Worm (Caenorhabditis elegans) whole organism, L1 larva: Measurements from ENCODE around the gene glb-22.

Experiments used
- C16A3.4 ChIP-seq: fragments of 150-350 bp; optimal IDR thresholded peaks from 2 replicates; lab custom pipeline; 2014; ENCODE audit warnings: missing biosample characterization, missing genetic modification characterization
- blmp-1 ChIP-seq: fragments of 150-350 bp; optimal IDR thresholded peaks from 2 replicates; lab custom pipeline; 2014; ENCODE audit warnings: missing biosample characterization, missing genetic modification characterization
- ceh-8 ChIP-seq: fragments of 200-800 bp; sonication (Bioruptor generic); optimal IDR thresholded peaks from 2 replicates; lab custom pipeline; 2018; ENCODE audit warnings: mild to moderate bottlenecking, missing genetic modification characterization, moderate library complexity, missing compliant biosample characterization
- ceh-82 ChIP-seq, 3 experiments: fragments of 150-350 bp in 1 of 3; sonication (generic microtip) in 2 of 3; optimal IDR thresholded peaks; 2 replicates each; lab custom pipeline; 2014 to 2017; ENCODE audit warnings: missing biosample characterization in 3 of 3, missing genetic modification characterization in 3 of 3
- ces-1 ChIP-seq: fragments of 150-350 bp; optimal IDR thresholded peaks from 2 replicates; lab custom pipeline; 2014; ENCODE audit warnings: missing biosample characterization, missing genetic modification reagents, missing genetic modification characterization
- dpl-1 ChIP-seq, 3 experiments: fragments of 150-350 bp in 2 of 3; sonication (generic microtip) in 1 of 3; optimal IDR thresholded peaks; 2 replicates each; lab custom pipeline; 2014 to 2017; ENCODE audit warnings: missing biosample characterization in 3 of 3, missing genetic modification characterization in 3 of 3, missing genetic modification reagents in 3 of 3
- dsc-1 ChIP-seq: sonication (generic microtip); optimal IDR thresholded peaks from 2 replicates; lab custom pipeline; 2016; ENCODE audit warnings: mild to moderate bottlenecking, missing genetic modification characterization, missing compliant biosample characterization
- efl-1 ChIP-seq, 4 experiments: fragments of 150-350 bp; optimal IDR thresholded peaks in 3 of 4; peaks in 1 of 4; 1 replicate in 1 of 4; 2 replicates in 3 of 4; lab custom pipeline; 2014; ENCODE audit warnings: missing biosample characterization in 2 of 4, missing genetic modification characterization in 2 of 4, missing genetic modification reagents in 2 of 4
- ets-5 ChIP-seq: fragments of 200-800 bp; sonication (Bioruptor generic); IDR thresholded peaks from 2 replicates; pipeline ENCODE4 v1.3.6; 2022; ENCODE audit warnings: missing genetic modification characterization, missing compliant biosample characterization
- fkh-10 ChIP-seq: sonication (generic microtip); optimal IDR thresholded peaks from 2 replicates; lab custom pipeline; 2017; ENCODE audit warnings: missing biosample characterization, missing genetic modification reagents, missing genetic modification characterization
- fkh-8 ChIP-seq: sonication (generic microtip); optimal IDR thresholded peaks from 2 replicates; lab custom pipeline; 2016; ENCODE audit warnings: mild to moderate bottlenecking, missing genetic modification characterization, missing compliant biosample characterization
- fos-1 ChIP-seq: fragments of 150-350 bp; optimal IDR thresholded peaks from 2 replicates; lab custom pipeline; 2014; ENCODE audit warnings: missing biosample characterization, missing genetic modification characterization
- grh-1 ChIP-seq: fragments of 200-800 bp; sonication (Bioruptor generic); IDR thresholded peaks from 2 replicates; pipeline ENCODE4 v1.3.6; 2022; ENCODE audit warnings: missing genetic modification reagents, missing genetic modification characterization, missing compliant biosample characterization
- hpl-2 ChIP-seq: fragments of 150-350 bp; optimal IDR thresholded peaks from 2 replicates; lab custom pipeline; 2014; ENCODE audit warnings: missing biosample characterization, missing genetic modification reagents, missing genetic modification characterization
- irx-1 ChIP-seq: sonication (generic microtip); optimal IDR thresholded peaks from 2 replicates; lab custom pipeline; 2016; ENCODE audit warnings: missing genetic modification characterization, missing compliant biosample characterization
- lin-14 ChIP-seq: fragments of 200-800 bp; sonication (Bioruptor generic); optimal IDR thresholded peaks from 2 replicates; lab custom pipeline; 2018; ENCODE audit warnings: mild to moderate bottlenecking, missing genetic modification characterization, moderate library complexity, missing compliant biosample characterization
- lin-15B ChIP-seq: fragments of 150-350 bp; sonication (generic microtip); optimal IDR thresholded peaks from 3 replicates; lab custom pipeline; 2014; ENCODE audit warnings: missing biosample characterization, missing genetic modification characterization
- lin-35 ChIP-seq, 2 experiments: fragments of 150-350 bp; optimal IDR thresholded peaks; 2 replicates each; lab custom pipeline; 2014; ENCODE audit warnings: missing biosample characterization in 2 of 2, missing genetic modification characterization in 2 of 2, missing genetic modification reagents in 2 of 2
- lin-39 ChIP-seq: fragments of 150-350 bp; optimal IDR thresholded peaks from 2 replicates; lab custom pipeline; 2014; ENCODE audit warnings: missing biosample characterization, missing genetic modification reagents, missing genetic modification characterization
- lir-3 ChIP-seq: sonication (generic microtip); optimal IDR thresholded peaks from 2 replicates; lab custom pipeline; 2016; ENCODE audit warnings: mild to moderate bottlenecking, missing genetic modification characterization, moderate library complexity, missing compliant biosample characterization; ENCODE audit not compliant: poor library complexity
- lsy-2 ChIP-seq, 2 experiments: fragments of 150-350 bp; optimal IDR thresholded peaks; 2 replicates each; lab custom pipeline; 2014; ENCODE audit warnings: missing biosample characterization in 2 of 2, missing genetic modification characterization in 2 of 2
- mab-9 ChIP-seq: fragments of 200-800 bp; sonication (Bioruptor generic); IDR thresholded peaks from 2 replicates; pipeline ENCODE4 v1.3.6; 2022; ENCODE audit warnings: missing genetic modification reagents, missing genetic modification characterization, missing compliant biosample characterization
- mep-1 ChIP-seq: fragments of 150-350 bp; optimal IDR thresholded peaks from 2 replicates; lab custom pipeline; 2014; ENCODE audit warnings: missing biosample characterization, missing genetic modification characterization
- nhr-20 ChIP-seq: sonication (generic microtip); optimal IDR thresholded peaks from 2 replicates; lab custom pipeline; 2016; ENCODE audit warnings: mild to moderate bottlenecking, missing genetic modification characterization, missing compliant biosample characterization
- nhr-237 ChIP-seq: fragments of 150-350 bp; optimal IDR thresholded peaks from 2 replicates; lab custom pipeline; 2014; ENCODE audit warnings: missing biosample characterization, missing genetic modification characterization
- nhr-47 ChIP-seq: sonication (generic microtip); optimal IDR thresholded peaks from 2 replicates; lab custom pipeline; 2016; ENCODE audit warnings: mild to moderate bottlenecking, missing genetic modification characterization, moderate library complexity, missing compliant biosample characterization
- nhr-71 ChIP-seq: sonication (generic microtip); optimal IDR thresholded peaks from 2 replicates; lab custom pipeline; 2016; ENCODE audit warnings: mild to moderate bottlenecking, missing genetic modification characterization, moderate library complexity, missing compliant biosample characterization
- nhr-85 ChIP-seq: sonication (generic microtip); peaks from one replicate; lab custom pipeline; 2016; ENCODE audit warnings: missing genetic modification characterization, inconsistent platforms, missing compliant biosample characterization
- pag-3 ChIP-seq: sonication (generic microtip); optimal IDR thresholded peaks from 2 replicates; lab custom pipeline; 2017; ENCODE audit warnings: missing genetic modification characterization, mild to moderate bottlenecking, missing compliant biosample characterization, antibody characterized with exemption, borderline replicate concordance; ENCODE audit not compliant: insufficient read depth
- rnt-1 ChIP-seq: sonication (generic microtip); optimal IDR thresholded peaks from 2 replicates; lab custom pipeline; 2016; ENCODE audit warnings: mild to moderate bottlenecking, missing genetic modification characterization, moderate library complexity, missing compliant biosample characterization
- skn-1 ChIP-seq: fragments of 150-350 bp; optimal IDR thresholded peaks from 2 replicates; lab custom pipeline; 2014; ENCODE audit warnings: missing biosample characterization, missing genetic modification characterization
- snu-23 ChIP-seq: sonication (generic microtip); optimal IDR thresholded peaks from 2 replicates; lab custom pipeline; 2016; ENCODE audit warnings: missing genetic modification characterization, missing compliant biosample characterization
- sup-37 ChIP-seq: fragments of 200-800 bp; sonication (Bioruptor generic); optimal IDR thresholded peaks from 2 replicates; lab custom pipeline; 2018; ENCODE audit warnings: mild to moderate bottlenecking, missing genetic modification characterization, missing compliant biosample characterization
- swsn-7 ChIP-seq: sonication (generic microtip); optimal IDR thresholded peaks from 2 replicates; lab custom pipeline; 2016; ENCODE audit warnings: missing genetic modification characterization, missing compliant biosample characterization
- tbx-2 ChIP-seq: sonication (generic microtip); optimal IDR thresholded peaks from 2 replicates; lab custom pipeline; 2016; ENCODE audit warnings: missing genetic modification characterization, missing compliant biosample characterization
- unc-130 ChIP-seq: fragments of 150-350 bp; optimal IDR thresholded peaks from 2 replicates; lab custom pipeline; 2017; ENCODE audit warnings: missing biosample characterization, missing genetic modification characterization, inconsistent platforms
- unc-30 ChIP-seq: sonication (generic microtip); optimal IDR thresholded peaks from 2 replicates; lab custom pipeline; 2017; ENCODE audit warnings: missing biosample characterization, missing genetic modification characterization
- unc-86 ChIP-seq: sonication (generic microtip); optimal IDR thresholded peaks from 2 replicates; lab custom pipeline; 2016; ENCODE audit warnings: missing genetic modification characterization, missing compliant biosample characterization
- xbp-1 ChIP-seq: sonication (generic microtip); optimal IDR thresholded peaks from 2 replicates; lab custom pipeline; 2016; ENCODE audit warnings: missing genetic modification characterization, missing compliant biosample characterization
- zag-1 ChIP-seq: fragments of 150-350 bp; optimal IDR thresholded peaks from 2 replicates; lab custom pipeline; 2014; ENCODE audit warnings: missing biosample characterization, missing genetic modification characterization
- zip-4 ChIP-seq: fragments of 200-800 bp; sonication (Bioruptor generic); optimal IDR thresholded peaks from 2 replicates; lab custom pipeline; 2018; ENCODE audit warnings: mild to moderate bottlenecking, missing genetic modification characterization, moderate library complexity, missing compliant biosample characterization

Gene glb-22

DNA sequence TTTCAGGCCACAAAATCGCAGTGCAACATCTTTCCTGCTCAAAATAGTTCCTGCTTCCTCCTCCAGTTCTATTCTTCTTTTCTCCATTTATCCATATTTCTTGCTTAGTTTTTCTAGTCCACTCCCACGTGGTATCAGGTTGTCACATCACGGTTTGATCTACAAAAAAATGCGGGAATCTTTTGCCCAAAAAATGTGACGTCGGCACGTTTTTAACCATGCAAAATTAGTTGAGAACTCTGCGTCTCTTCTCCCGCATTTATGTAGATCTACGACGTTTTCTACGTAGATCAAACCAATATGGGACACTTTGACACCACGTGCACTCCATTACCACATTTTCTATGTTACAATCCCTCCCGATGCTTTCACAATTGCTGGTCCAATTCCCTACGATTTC lies 41.9 kb downstream of the glb-22 start:
- TF ChIP-seq lir-3 (tag; lab: Kevin White, UChicago) (no peak), tbx-2 (tag; lab: Kevin White, UChicago) (no peak), fos-1 (tag; lab: Kevin White, UChicago) (no peak), xbp-1 (tag; lab: Kevin White, UChicago) (no peak), C16A3.4 (tag; lab: Kevin White, UChicago) (no peak), pag-3 (no peak)

DNA sequence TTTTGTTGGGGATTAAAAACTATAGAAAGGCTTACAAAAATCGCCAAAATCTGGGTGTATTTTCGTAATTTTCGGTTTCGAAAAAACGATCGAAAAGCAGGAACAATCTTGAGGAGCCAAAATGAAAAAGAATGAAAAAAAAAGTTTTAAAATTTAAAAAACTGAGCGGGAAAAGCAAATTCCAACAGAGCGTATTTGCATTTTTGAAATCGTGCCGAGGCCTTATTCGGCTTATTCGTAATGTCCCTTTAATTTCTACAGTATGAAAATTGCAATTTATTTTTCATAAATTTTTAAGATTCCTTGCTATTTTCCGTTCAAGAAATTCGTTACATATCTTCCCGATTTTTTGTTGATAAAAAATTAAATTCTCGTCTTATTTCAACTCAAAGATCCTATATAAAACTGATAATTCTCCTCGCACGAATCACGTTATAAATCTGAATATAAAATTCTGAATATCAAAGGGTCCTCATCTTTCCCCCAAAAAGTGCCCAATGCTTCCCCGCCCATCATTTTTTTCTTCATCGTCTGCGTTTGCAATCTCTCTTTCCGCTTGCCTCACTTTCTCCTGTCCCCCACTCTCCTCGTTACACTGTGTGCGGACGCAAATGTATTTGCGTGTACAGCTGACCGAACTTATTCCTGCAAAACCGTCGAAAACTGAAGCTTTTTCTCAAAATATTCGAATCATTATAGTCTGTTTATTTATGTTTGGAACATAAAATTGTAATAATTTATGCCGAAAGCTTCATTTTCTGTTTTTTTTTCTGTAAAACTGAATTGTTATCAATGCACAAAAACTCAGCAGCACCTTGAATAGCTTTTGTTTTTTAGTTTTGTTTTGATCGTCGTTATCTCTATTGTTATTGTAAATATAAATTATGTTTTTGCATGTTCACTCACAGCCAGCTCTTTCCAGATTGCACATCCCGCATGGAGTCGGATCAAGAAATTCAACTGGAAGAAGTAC lies 46.0 kb downstream of the glb-22 start, which contains the start of the genes rfc-1 and pmp-3:
TSS of gene rfc-1 (minus strand) at position 163 of the 973 bp plus-strand sequence.
TSS of gene pmp-3 (plus strand) at position 923 of the 973 bp plus-strand sequence.
- no peak for TF ChIP-seq ets-5 (GFP tag; lab: Robert Waterston, UW)
- TF ChIP-seq swsn-7, result peak; percentile 9
- TF ChIP-seq hpl-2 (GFP tag; lab: Kevin White, UChicago), result no peak
- peak; percentile 93 for TF ChIP-seq blmp-1 (tag; lab: Kevin White, UChicago)
- TF ChIP-seq fkh-8, result peak; percentile 12
- TF ChIP-seq lin-15B, result peak; percentile 29
- peak; percentile 7 to 74 for TF ChIP-seq lsy-2 (tag; optimal IDR thresholded peaks at IDR 0.05; lab: Kevin White, UChicago)
- TF ChIP-seq unc-130 (tag; lab: Kevin White, UChicago), result peak; percentile 5
- TF ChIP-seq lin-39 (tag; lab: Kevin White, UChicago), result no peak
- TF ChIP-seq lin-35 (GFP tag; optimal IDR thresholded peaks at IDR 0.05; lab: Kevin White, UChicago), result peak; percentile 79 to 93
- TF ChIP-seq snu-23, result peak; percentile 36
- TF ChIP-seq fos-1 (tag; lab: Kevin White, UChicago), result no peak
- TF ChIP-seq dpl-1 (GFP tag; optimal IDR thresholded peaks at IDR 0.05; lab: Kevin White, UChicago), result peak; percentile 82 to 88 (median 86)
- TF ChIP-seq lin-14 (GFP tag; lab: Kevin White, UChicago), result peak; percentile 42
- TF ChIP-seq skn-1 (tag; lab: Kevin White, UChicago), result peak; percentile 22
- peak; percentile 42 for TF ChIP-seq nhr-71 (tag; lab: Kevin White, UChicago)
- TF ChIP-seq unc-30 (tag; lab: Kevin White, UChicago), result no peak
- peak; percentile 20 for TF ChIP-seq nhr-85
- TF ChIP-seq nhr-20, result peak; percentile 30
- peak; percentile 22 for TF ChIP-seq tbx-2 (tag; lab: Kevin White, UChicago)
- TF ChIP-seq efl-1 (optimal IDR thresholded peaks at IDR 0.05; lab: Kevin White, UChicago), result peak; percentile 87 to 93
- peak; percentile 88 to 99 for TF ChIP-seq efl-1 (GFP tag; optimal IDR thresholded peaks at IDR 0.05 in 1 of 2; lab: Kevin White, UChicago)
- TF ChIP-seq irx-1, result peak; percentile 5
- peak; percentile 20 for TF ChIP-seq rnt-1
- TF ChIP-seq dsc-1 (tag; lab: Kevin White, UChicago), result peak; percentile 2

DNA sequence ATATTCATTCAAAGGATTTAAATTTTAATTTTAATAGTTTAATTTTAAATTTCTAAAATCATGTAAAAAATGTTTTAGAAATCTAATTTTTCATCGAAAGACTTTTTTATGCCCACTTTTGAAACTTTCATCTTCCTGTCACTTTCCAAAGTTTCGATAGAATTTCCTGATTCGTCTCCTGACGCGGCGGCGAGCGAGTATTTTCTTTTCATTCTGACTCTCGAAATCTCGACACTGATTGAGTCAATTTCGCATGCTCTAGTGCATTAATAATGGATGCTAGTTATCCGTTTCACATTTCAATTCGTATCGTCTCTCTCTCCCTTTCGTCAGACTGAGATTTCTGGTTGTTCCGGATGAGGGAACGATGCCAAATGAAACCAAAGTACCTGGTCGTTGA lies 48.8 kb downstream of the glb-22 start:
- TF ChIP-seq lin-14 (GFP tag; lab: Kevin White, UChicago) (peak; percentile 45), efl-1 (optimal IDR thresholded peaks at IDR 0.05; lab: Kevin White, UChicago) (no peak), efl-1 (GFP tag; optimal IDR thresholded peaks at IDR 0.05 in 1 of 2; lab: Kevin White, UChicago) (peak in 1 of 2 experiments; percentile 66), nhr-237 (no peak), ces-1 (GFP tag; lab: Kevin White, UChicago) (no peak), fkh-10 (GFP tag; lab: Kevin White, UChicago) (peak; percentile 86), mep-1 (no peak), blmp-1 (tag; lab: Kevin White, UChicago) (no peak), mab-9 (GFP tag; lab: Robert Waterston, UW) (no peak), skn-1 (tag; lab: Kevin White, UChicago) (no peak), nhr-85 (no peak)

DNA sequence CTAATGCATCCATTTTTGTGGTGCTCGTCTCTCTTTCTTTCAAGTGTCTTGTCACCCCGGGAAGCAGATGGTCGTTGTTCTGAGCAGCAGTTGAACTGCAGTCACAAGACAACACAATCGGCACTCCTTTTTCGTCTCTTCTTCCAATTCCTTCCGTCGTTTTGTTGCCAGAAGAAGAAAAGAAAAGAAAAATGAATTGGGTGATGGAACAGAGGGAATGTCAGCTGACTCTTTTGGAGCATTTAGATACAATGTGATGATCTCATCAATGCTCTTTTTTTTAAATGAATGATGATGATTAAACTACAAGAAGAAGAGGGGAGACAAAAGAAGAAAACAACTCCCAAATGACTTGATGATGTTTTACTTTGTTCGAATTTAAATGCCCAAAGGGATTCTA lies 49.9 kb downstream of the glb-22 start:
- TF ChIP-seq efl-1 (optimal IDR thresholded peaks at IDR 0.05; lab: Kevin White, UChicago), result peak in 1 of 2 experiments; percentile 22
- peak; percentile 12 to 56 for TF ChIP-seq efl-1 (GFP tag; optimal IDR thresholded peaks at IDR 0.05 in 1 of 2; lab: Kevin White, UChicago)
- TF ChIP-seq sup-37 (GFP tag; lab: Kevin White, UChicago), result no peak
- peak; percentile 4 for TF ChIP-seq snu-23
- TF ChIP-seq lin-39 (tag; lab: Kevin White, UChicago), result no peak
- no peak for TF ChIP-seq nhr-85
- no peak for TF ChIP-seq zip-4 (GFP tag; lab: Kevin White, UChicago)
- TF ChIP-seq zag-1, result no peak
- peak; percentile 18 for TF ChIP-seq skn-1 (tag; lab: Kevin White, UChicago)
- TF ChIP-seq ceh-8, result no peak
- TF ChIP-seq nhr-71 (tag; lab: Kevin White, UChicago), result peak; percentile 59
- no peak for TF ChIP-seq ceh-82 (tag; optimal IDR thresholded peaks at IDR 0.05; lab: Kevin White, UChicago)
- no peak for TF ChIP-seq lir-3 (tag; lab: Kevin White, UChicago)
- TF ChIP-seq xbp-1 (tag; lab: Kevin White, UChicago), result no peak
- TF ChIP-seq unc-86 (tag; lab: Kevin White, UChicago), result peak; percentile 24
- TF ChIP-seq lin-35 (GFP tag; optimal IDR thresholded peaks at IDR 0.05; lab: Kevin White, UChicago), result peak in 1 of 2 experiments; percentile 4
- peak; percentile 14 for TF ChIP-seq nhr-47
- TF ChIP-seq grh-1 (GFP tag; lab: Robert Waterston, UW), result no peak
- TF ChIP-seq rnt-1, result peak; percentile 32
- peak; percentile 36 for TF ChIP-seq fkh-10 (GFP tag; lab: Kevin White, UChicago)
